Fruit fly (Drosophila melanogaster): ENCODE measurements around the gene CG15386.

DNA sequence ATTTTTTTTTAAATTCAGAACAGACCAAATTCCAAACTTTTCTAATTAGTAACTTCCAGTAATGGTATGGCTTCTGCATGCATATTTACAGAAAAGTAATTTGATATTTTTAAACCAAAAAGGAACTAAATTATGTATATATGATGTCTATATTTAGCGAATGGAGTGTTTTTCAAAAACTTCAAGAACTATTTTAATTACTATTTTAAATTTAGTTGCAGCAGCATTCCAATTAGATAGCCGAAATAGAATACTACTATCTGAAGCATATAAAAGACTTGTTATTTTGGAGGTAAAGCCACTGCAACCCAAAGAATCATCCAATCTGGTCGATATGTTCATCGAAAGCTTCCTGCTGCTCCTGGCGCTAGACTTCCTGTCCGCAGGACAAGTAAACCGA, 35.7 kb upstream of the CG15386 start, which contains the start of gene CG17234:
- TF ChIP-seq cic (GFP tag; optimal IDR thresholded peaks at IDR 0.05) (no peak), CG7045 (GFP tag; optimal IDR thresholded peaks at IDR 0.05) (no peak), CG33017 (tag; optimal IDR thresholded peaks at IDR 0.05) (no peak), CG1620 (GFP tag; optimal IDR thresholded peaks at IDR 0.05) (no peak), pad (GFP tag; optimal IDR thresholded peaks at IDR 0.05) (no peak), CG14711 (tag; optimal IDR thresholded peaks at IDR 0.05) (no peak)
